Worm (Caenorhabditis elegans) whole organism, late embryonic: ENCODE data around the gene mac-1.

ENCODE experiments used
- F13H6.1 ChIP-seq: sonication (generic microtip); optimal IDR thresholded peaks from 2 replicates; lab custom pipeline; 2016; ENCODE audit warnings: missing genetic modification characterization, missing compliant biosample characterization
- K02D7.2 ChIP-seq: sonication (generic microtip); optimal IDR thresholded peaks from 2 replicates; lab custom pipeline; 2017; ENCODE audit warnings: mild to moderate bottlenecking, missing genetic modification characterization, missing compliant biosample characterization
- K09A11.1 ChIP-seq: sonication (generic microtip); optimal IDR thresholded peaks from 2 replicates; lab custom pipeline; 2017; ENCODE audit warnings: antibody characterized with exemption, mild to moderate bottlenecking, missing genetic modification characterization, missing compliant biosample characterization; ENCODE audit not compliant: insufficient read depth
- T23F11.4 ChIP-seq: fragments of 200-800 bp; sonication (Bioruptor generic); optimal IDR thresholded peaks from 2 replicates; lab custom pipeline; 2018; ENCODE audit warnings: mild to moderate bottlenecking, missing genetic modification characterization, missing compliant biosample characterization
- Y22D7AL.16 ChIP-seq: sonication (generic microtip); optimal IDR thresholded peaks from 2 replicates; lab custom pipeline; 2016; ENCODE audit warnings: missing genetic modification characterization, missing compliant biosample characterization
- ceh-30 ChIP-seq: fragments of 150-350 bp; optimal IDR thresholded peaks from 2 replicates; lab custom pipeline; 2014; ENCODE audit warnings: missing biosample characterization, missing genetic modification characterization
- ceh-34 ChIP-seq: sonication (generic microtip); optimal IDR thresholded peaks from 2 replicates; lab custom pipeline; 2016; ENCODE audit warnings: mild to moderate bottlenecking, missing genetic modification characterization, missing compliant biosample characterization
- ceh-45 ChIP-seq: fragments of 200-800 bp; sonication (Bioruptor generic); IDR thresholded peaks from 2 replicates; pipeline ENCODE4 v1.3.6; 2022; ENCODE audit warnings: missing genetic modification reagents, missing genetic modification characterization, missing compliant biosample characterization
- ceh-9 ChIP-seq: sonication (generic microtip); optimal IDR thresholded peaks from 2 replicates; lab custom pipeline; 2016; ENCODE audit warnings: mild to moderate bottlenecking, missing genetic modification characterization, inconsistent platforms, missing compliant biosample characterization
- che-1 ChIP-seq: sonication (generic microtip); optimal IDR thresholded peaks from 2 replicates; lab custom pipeline; 2016; ENCODE audit warnings: mild to moderate bottlenecking, missing genetic modification characterization, missing compliant biosample characterization
- dmd-4 ChIP-seq: sonication (generic microtip); optimal IDR thresholded peaks from 2 replicates; lab custom pipeline; 2016; ENCODE audit warnings: borderline replicate concordance, missing genetic modification characterization, missing compliant biosample characterization
- dve-1 ChIP-seq: sonication (generic microtip); optimal IDR thresholded peaks from 2 replicates; lab custom pipeline; 2017; ENCODE audit warnings: antibody characterized with exemption, mild to moderate bottlenecking, missing genetic modification characterization, missing compliant biosample characterization
- elt-2 ChIP-seq: sonication (generic microtip); optimal IDR thresholded peaks from 2 replicates; lab custom pipeline; 2016; ENCODE audit warnings: missing genetic modification reagents, missing genetic modification characterization, missing compliant biosample characterization
- elt-4 ChIP-seq: sonication (generic microtip); optimal IDR thresholded peaks from 2 replicates; lab custom pipeline; 2016; ENCODE audit warnings: missing genetic modification characterization, missing compliant biosample characterization
- ets-4 ChIP-seq: sonication (generic microtip); optimal IDR thresholded peaks from 2 replicates; lab custom pipeline; 2016; ENCODE audit warnings: missing genetic modification characterization, missing compliant biosample characterization
- fkh-6 ChIP-seq: sonication (generic microtip); optimal IDR thresholded peaks from 2 replicates; lab custom pipeline; 2016; ENCODE audit warnings: missing genetic modification characterization, missing compliant biosample characterization
- gmeb-2 ChIP-seq: sonication (generic microtip); optimal IDR thresholded peaks from 2 replicates; lab custom pipeline; 2016; ENCODE audit warnings: missing genetic modification characterization, inconsistent platforms, missing compliant biosample characterization
- hlh-13 ChIP-seq: fragments of 200-800 bp; sonication (Bioruptor generic); optimal IDR thresholded peaks from 2 replicates; lab custom pipeline; 2018; ENCODE audit warnings: mild to moderate bottlenecking, missing genetic modification characterization, missing compliant biosample characterization
- hlh-6 ChIP-seq: sonication (generic microtip); optimal IDR thresholded peaks from 2 replicates; lab custom pipeline; 2016; ENCODE audit warnings: missing genotype, missing genetic modification characterization, missing compliant biosample characterization
- hlh-8 ChIP-seq: sonication (generic microtip); optimal IDR thresholded peaks from 2 replicates; lab custom pipeline; 2016; ENCODE audit warnings: missing genotype, missing genetic modification characterization, missing compliant biosample characterization
- mec-3 ChIP-seq: sonication (generic microtip); optimal IDR thresholded peaks from 2 replicates; lab custom pipeline; 2016; ENCODE audit warnings: borderline replicate concordance, missing genetic modification characterization, missing compliant biosample characterization
- nfya-1 ChIP-seq: sonication (generic microtip); optimal IDR thresholded peaks from 2 replicates; lab custom pipeline; 2017; ENCODE audit warnings: missing genetic modification characterization, mild to moderate bottlenecking, missing compliant biosample characterization, antibody characterized with exemption, moderate library complexity
- nhr-232 ChIP-seq: sonication (generic microtip); optimal IDR thresholded peaks from 2 replicates; lab custom pipeline; 2016; ENCODE audit warnings: missing genetic modification characterization, missing compliant biosample characterization
- npax-4 ChIP-seq: sonication (generic microtip); optimal IDR thresholded peaks from 2 replicates; lab custom pipeline; 2016; ENCODE audit warnings: missing genetic modification characterization, missing compliant biosample characterization
- odd-2 ChIP-seq: sonication (generic microtip); optimal IDR thresholded peaks from 2 replicates; lab custom pipeline; 2017; ENCODE audit warnings: antibody characterized with exemption, mild to moderate bottlenecking, missing genetic modification characterization, missing compliant biosample characterization
- pat-9 ChIP-seq: fragments of 200-800 bp; sonication (Bioruptor generic); optimal IDR thresholded peaks from 2 replicates; lab custom pipeline; 2018; ENCODE audit warnings: mild to moderate bottlenecking, missing genetic modification characterization, moderate library complexity, missing compliant biosample characterization
- pax-1 ChIP-seq: fragments of 150-350 bp; optimal IDR thresholded peaks from 2 replicates; lab custom pipeline; 2014; ENCODE audit warnings: missing biosample characterization, missing genetic modification characterization
- pha-2 ChIP-seq: sonication (generic microtip); optimal IDR thresholded peaks from 2 replicates; lab custom pipeline; 2017; ENCODE audit warnings: mild to moderate bottlenecking, missing genetic modification characterization, missing compliant biosample characterization
- pha-4 ChIP-seq: fragments of 150-350 bp; optimal IDR thresholded peaks from 2 replicates; lab custom pipeline; 2018; ENCODE audit warnings: missing biosample characterization, missing genetic modification reagents, missing genetic modification characterization
- pros-1 ChIP-seq: fragments of 150-350 bp; optimal IDR thresholded peaks from 2 replicates; lab custom pipeline; 2014; ENCODE audit warnings: missing biosample characterization, missing genetic modification reagents, missing genetic modification characterization
- sox-2 ChIP-seq: fragments of 200-800 bp; sonication (Bioruptor generic); IDR thresholded peaks from 2 replicates; pipeline ENCODE4 v1.3.6; 2022; ENCODE audit warnings: missing genetic modification reagents, missing genetic modification characterization, missing compliant biosample characterization
- sox-4 ChIP-seq: sonication (generic microtip); optimal IDR thresholded peaks from 2 replicates; lab custom pipeline; 2017; ENCODE audit warnings: mild to moderate bottlenecking, missing genetic modification characterization, inconsistent platforms, missing compliant biosample characterization
- syd-9 ChIP-seq: sonication (generic microtip); optimal IDR thresholded peaks from 2 replicates; lab custom pipeline; 2016; ENCODE audit warnings: mild to moderate bottlenecking, missing genetic modification characterization, moderate library complexity, missing compliant biosample characterization
- tbx-2 ChIP-seq: sonication (generic microtip); optimal IDR thresholded peaks from 2 replicates; lab custom pipeline; 2016; ENCODE audit warnings: missing genetic modification characterization, missing compliant biosample characterization
- tbx-7 ChIP-seq: sonication (generic microtip); optimal IDR thresholded peaks from 2 replicates; lab custom pipeline; 2016; ENCODE audit warnings: missing genotype, missing genetic modification characterization, missing compliant biosample characterization
- ttx-3 ChIP-seq: sonication (generic microtip); optimal IDR thresholded peaks from 2 replicates; lab custom pipeline; 2016; ENCODE audit warnings: missing genetic modification reagents, missing genetic modification characterization, missing compliant biosample characterization
- unc-42 ChIP-seq: sonication (generic microtip); optimal IDR thresholded peaks from 2 replicates; lab custom pipeline; 2016; ENCODE audit warnings: missing genotype, missing genetic modification characterization, missing compliant biosample characterization
- unc-55 ChIP-seq: sonication (generic microtip); optimal IDR thresholded peaks from 2 replicates; lab custom pipeline; 2017; ENCODE audit warnings: missing biosample characterization, missing genetic modification reagents, missing genetic modification characterization
- unc-86 ChIP-seq: sonication (generic microtip); optimal IDR thresholded peaks from 2 replicates; lab custom pipeline; 2016; ENCODE audit warnings: missing genetic modification characterization, missing compliant biosample characterization
- zip-5 ChIP-seq: sonication (generic microtip); optimal IDR thresholded peaks from 2 replicates; lab custom pipeline; 2016; ENCODE audit warnings: missing genetic modification characterization, missing compliant biosample characterization

mac-1 gene

DNA sequence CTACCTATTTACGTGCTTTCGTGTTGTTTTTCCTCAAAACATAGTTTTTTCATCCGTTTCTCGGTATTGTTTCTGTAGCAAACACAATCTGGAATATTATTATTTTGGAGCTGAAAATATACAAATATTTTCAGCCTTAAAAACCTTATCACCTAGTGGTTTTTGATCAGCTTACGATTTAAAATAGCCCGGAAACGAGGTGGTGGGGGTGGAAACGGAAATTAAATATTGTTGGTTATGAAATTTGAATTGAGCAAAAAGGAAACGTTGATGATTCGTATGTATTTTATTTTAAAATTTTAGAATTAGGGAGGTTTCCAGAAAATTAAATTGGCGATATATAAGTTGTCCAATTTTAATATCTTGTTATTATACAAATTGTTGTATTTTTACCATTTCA, 47.1 kb upstream of the mac-1 start:
- TF ChIP-seq sox-2 (GFP tag; lab: Robert Waterston, UW) (no peak), elt-2 (tag; lab: Kevin White, UChicago) (no peak), dve-1 (no peak), odd-2 (tag; lab: Kevin White, UChicago) (no peak), tbx-2 (tag; lab: Kevin White, UChicago) (no peak), nhr-232 (no peak), ceh-34 (tag; lab: Kevin White, UChicago) (no peak), Y22D7AL.16 (tag; lab: Kevin White, UChicago) (no peak), unc-55 (no peak), che-1 (tag; lab: Kevin White, UChicago) (no peak), ceh-9 (tag; lab: Kevin White, UChicago) (no peak), ttx-3 (tag; lab: Kevin White, UChicago) (no peak), gmeb-2 (tag; lab: Kevin White, UChicago) (no peak)

DNA sequence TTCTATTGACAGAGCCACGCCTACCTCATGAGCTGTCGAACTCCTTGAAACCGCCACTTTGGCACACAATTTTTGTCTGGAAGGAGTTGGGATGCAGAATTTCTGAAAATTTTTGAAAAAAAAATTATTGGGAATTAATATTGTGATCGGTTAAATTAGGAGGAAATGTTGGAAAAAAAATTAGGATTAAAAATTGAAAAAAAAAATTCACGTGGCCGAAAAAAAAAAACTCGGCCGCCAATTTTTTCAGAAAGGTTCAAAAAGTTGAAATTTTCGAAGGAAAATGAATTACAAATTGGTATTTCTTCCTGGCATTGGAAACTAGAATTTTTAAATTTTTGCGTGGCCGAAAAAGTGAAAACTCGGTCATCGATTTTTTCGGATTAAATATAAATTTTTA, 35.4 kb upstream of the mac-1 start, which contains the start of gene dmsr-3:
TSS of gene dmsr-3 (minus strand) at position 101 of the 400 bp plus-strand sequence.
- TF ChIP-seq sox-4, result no peak
- TF ChIP-seq mec-3 (tag; lab: Kevin White, UChicago), result no peak
- TF ChIP-seq hlh-13 (GFP tag; lab: Kevin White, UChicago), result no peak
- TF ChIP-seq ceh-34 (tag; lab: Kevin White, UChicago), result no peak
- no peak for TF ChIP-seq unc-42 (tag; lab: Kevin White, UChicago)
- no peak for TF ChIP-seq pat-9 (tag; lab: Kevin White, UChicago)
- TF ChIP-seq pax-1 (tag; lab: Kevin White, UChicago), result no peak
- no peak for TF ChIP-seq dve-1
- TF ChIP-seq tbx-7 (tag; lab: Kevin White, UChicago), result no peak
- no peak for TF ChIP-seq T23F11.4
- no peak for TF ChIP-seq unc-86 (tag; lab: Kevin White, UChicago)
- TF ChIP-seq F13H6.1, result no peak
- no peak for TF ChIP-seq fkh-6 (tag; lab: Kevin White, UChicago)
- TF ChIP-seq syd-9 (tag; lab: Kevin White, UChicago), result no peak
- TF ChIP-seq hlh-8 (tag; lab: Kevin White, UChicago), result no peak
- no peak for TF ChIP-seq Y22D7AL.16 (tag; lab: Kevin White, UChicago)

DNA sequence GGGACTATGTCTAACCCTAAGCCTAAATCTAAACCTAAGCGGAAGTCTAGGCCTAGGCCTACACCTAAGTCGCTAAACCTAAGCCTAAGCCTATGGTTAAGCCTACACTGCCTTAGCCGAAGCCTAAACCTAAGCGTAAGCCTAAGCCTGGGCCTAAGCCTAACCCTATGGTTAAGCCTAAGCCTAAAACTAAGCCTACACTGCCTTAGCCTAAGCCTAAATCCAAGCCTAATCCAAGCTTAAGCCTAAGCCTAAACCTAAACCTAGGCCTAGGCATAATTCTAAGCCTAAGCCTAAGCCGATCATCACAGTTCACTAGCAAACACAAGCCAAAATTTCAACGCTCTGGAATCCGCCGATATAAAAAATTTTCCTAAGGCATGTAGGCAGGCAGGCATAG, 20.6 kb upstream of the mac-1 start:
- no peak for TF ChIP-seq ttx-3 (tag; lab: Kevin White, UChicago)
- TF ChIP-seq dve-1, result peak; percentile 82

DNA sequence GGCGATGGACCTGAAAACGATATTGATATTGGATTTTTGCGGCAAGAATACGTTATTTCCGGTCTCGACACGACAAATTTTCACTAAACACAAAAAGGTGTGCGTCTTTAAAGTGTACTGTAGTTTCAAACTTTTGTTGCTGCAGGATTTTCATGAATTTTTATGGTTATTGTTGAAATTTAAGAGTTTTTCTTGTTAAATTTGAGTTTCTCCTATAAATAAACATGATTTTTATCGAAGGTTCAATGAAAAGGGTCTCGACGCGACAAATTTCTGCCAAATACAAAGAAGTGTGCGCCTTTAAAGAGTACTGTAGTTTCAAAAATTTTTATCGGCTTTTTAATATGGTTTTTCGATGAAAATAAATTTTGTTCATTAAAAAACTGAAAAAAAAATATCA, 19.3 kb upstream of the mac-1 start:
- TF ChIP-seq ceh-30 (tag; lab: Kevin White, UChicago) (no peak), sox-4 (no peak), zip-5 (no peak)

DNA sequence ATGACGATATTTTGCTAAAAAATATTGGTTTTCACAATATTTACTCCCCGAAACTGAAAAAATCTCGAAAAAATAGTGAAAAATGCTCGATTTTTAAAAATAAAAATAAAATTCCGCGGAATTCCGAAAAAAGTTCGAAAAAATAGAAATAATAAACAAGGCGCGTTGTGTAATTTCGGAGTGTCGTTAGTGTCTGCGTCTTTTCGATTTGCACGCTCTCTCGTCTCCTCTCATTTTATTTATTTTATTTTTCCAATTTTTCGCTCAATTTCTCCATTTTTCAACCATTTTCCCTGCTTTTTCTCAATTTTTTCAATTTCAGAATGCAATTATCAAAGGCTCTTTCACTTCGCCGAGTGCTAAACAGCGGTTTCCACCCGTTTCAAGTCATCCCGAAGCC, 17.2 kb upstream of the mac-1 start, which contains the start of gene mrpl-20:
TSS of gene mrpl-20 (plus strand) at position 323 of the 400 bp plus-strand sequence.
- TF ChIP-seq dmd-4 (no peak), ceh-45 (GFP tag; lab: Robert Waterston, UW) (no peak), pha-2 (tag; lab: Kevin White, UChicago) (no peak), fkh-6 (tag; lab: Kevin White, UChicago) (no peak), nfya-1 (tag; lab: Kevin White, UChicago) (no peak), sox-2 (GFP tag; lab: Robert Waterston, UW) (no peak), pros-1 (no peak), pha-4 (tag; lab: Kevin White, UChicago) (no peak), unc-86 (tag; lab: Kevin White, UChicago) (no peak), npax-4 (tag; lab: Kevin White, UChicago) (no peak), elt-4 (tag; lab: Kevin White, UChicago) (no peak), K09A11.1 (tag; lab: Kevin White, UChicago) (no peak), ets-4 (tag; lab: Kevin White, UChicago) (no peak), hlh-6 (tag; lab: Kevin White, UChicago) (no peak), K02D7.2 (tag; lab: Kevin White, UChicago) (no peak), F13H6.1 (no peak)
